Worm (Caenorhabditis elegans): ENCODE data around the gene nstp-5.

The nstp-5 gene

ce11 chrIV:12816636-12817035 lies 38.7 kb upstream of the nstp-5 start:
- TF ChIP-seq unc-39 (tag; optimal IDR thresholded peaks at IDR 0.05) (no peak), nhr-129 (tag; optimal IDR thresholded peaks at IDR 0.05) (peak; percentile 3)

ce11 chrIV:12817539-12817938 lies 37.8 kb upstream of the nstp-5 start:
- TF ChIP-seq unc-55 (GFP tag; optimal IDR thresholded peaks at IDR 0.05) (peak; percentile 61), sem-4 (tag; optimal IDR thresholded peaks at IDR 0.05) (no peak), C34F6.9 (tag; optimal IDR thresholded peaks at IDR 0.05) (peak; percentile 9), unc-39 (tag; optimal IDR thresholded peaks at IDR 0.05) (no peak)

- TF ChIP-seq lin-39 (tag; optimal IDR thresholded peaks at IDR 0.05), result no peak
- no peak for TF ChIP-seq nhr-237 (tag; optimal IDR thresholded peaks at IDR 0.05)
- TF ChIP-seq ztf-1 (GFP tag; conservative IDR thresholded peaks at IDR 0.05), result no peak
- no peak for TF ChIP-seq Y55F3AM.14 (GFP tag; optimal IDR thresholded peaks at IDR 0.05)
- no peak for TF ChIP-seq ceh-82 (tag; optimal IDR thresholded peaks at IDR 0.05)
- no peak for TF ChIP-seq nhr-11 (tag; optimal IDR thresholded peaks at IDR 0.05)
- TF ChIP-seq unc-39 (tag; optimal IDR thresholded peaks at IDR 0.05), result no peak
- no peak for TF ChIP-seq sem-4 (tag; optimal IDR thresholded peaks at IDR 0.05)
Measured at ce11 chrIV:12825304-12825703, 30.0 kb upstream of the nstp-5 start, which contains the start of gene M02B1.4. Gene M02B1.4 (minus strand): TSS chrIV:12825312.

- no peak for TF ChIP-seq ztf-11 (tag; optimal IDR thresholded peaks at IDR 0.05)
- peak; percentile 27 for TF ChIP-seq nhr-129 (tag; optimal IDR thresholded peaks at IDR 0.05)
- no peak for TF ChIP-seq ceh-82 (tag; optimal IDR thresholded peaks at IDR 0.05)
- no peak for TF ChIP-seq nhr-21 (tag; optimal IDR thresholded peaks at IDR 0.05)
- peak; percentile 50 for TF ChIP-seq unc-55 (GFP tag; optimal IDR thresholded peaks at IDR 0.05)
- peak in 1 of 2 experiments; percentile 22 for TF ChIP-seq lsy-2 (tag; optimal IDR thresholded peaks at IDR 0.05)
- peak; percentile 27 for TF ChIP-seq C34F6.9 (tag; optimal IDR thresholded peaks at IDR 0.05)
- TF ChIP-seq nhr-23 (tag; optimal IDR thresholded peaks at IDR 0.05), result no peak
- TF ChIP-seq sem-4 (tag; optimal IDR thresholded peaks at IDR 0.05), result no peak
Measured at ce11 chrIV:12830829-12831392, 24.4 kb upstream of the nstp-5 start.

ce11 chrIV:12831609-12832500 lies 23.5 kb upstream of the nstp-5 start:
- TF ChIP-seq nhr-10 (tag; optimal IDR thresholded peaks at IDR 0.05) (no peak), ama-1 (optimal IDR thresholded peaks at IDR 0.05) (no peak), F13H6.1 (tag; optimal IDR thresholded peaks at IDR 0.05) (no peak), nhr-129 (tag; optimal IDR thresholded peaks at IDR 0.05) (peak; percentile 19), Y55F3AM.14 (GFP tag; optimal IDR thresholded peaks at IDR 0.05) (no peak), unc-39 (tag; optimal IDR thresholded peaks at IDR 0.05) (no peak), ztf-11 (tag; optimal IDR thresholded peaks at IDR 0.05) (no peak), alr-1 (tag; optimal IDR thresholded peaks at IDR 0.05) (no peak), C34F6.9 (tag; optimal IDR thresholded peaks at IDR 0.05) (peak; percentile 27), nhr-12 (tag; optimal IDR thresholded peaks at IDR 0.05) (no peak), mdl-1 (tag; optimal IDR thresholded peaks at IDR 0.05) (no peak), lsy-2 (tag; optimal IDR thresholded peaks at IDR 0.05) (peak; percentile 28 to 64), unc-55 (GFP tag; optimal IDR thresholded peaks at IDR 0.05) (peak; percentile 11)

ce11 chrIV:12833698-12834416 lies 21.5 kb upstream of the nstp-5 start:
- peak; percentile 21 for TF ChIP-seq F13H6.1 (tag; optimal IDR thresholded peaks at IDR 0.05)
- TF ChIP-seq sma-3 (GFP tag; optimal IDR thresholded peaks at IDR 0.05), result no peak
- TF ChIP-seq fos-1 (tag; optimal IDR thresholded peaks at IDR 0.05), result peak; percentile 46
- TF ChIP-seq sma-9 (GFP tag; optimal IDR thresholded peaks at IDR 0.05), result peak; percentile 15
- TF ChIP-seq sma-9 (tag; optimal IDR thresholded peaks at IDR 0.05), result no peak

ce11 chrIV:12834417-12834731 lies 21.0 kb upstream of the nstp-5 start:
- no peak for TF ChIP-seq ceh-16 (tag; optimal IDR thresholded peaks at IDR 0.05)
- peak; percentile 26 for TF ChIP-seq unc-55 (GFP tag; optimal IDR thresholded peaks at IDR 0.05)
- TF ChIP-seq nhr-129 (tag; optimal IDR thresholded peaks at IDR 0.05), result peak; percentile 8
- peak in 1 of 2 experiments; percentile 29 for TF ChIP-seq lsy-2 (tag; optimal IDR thresholded peaks at IDR 0.05)
- TF ChIP-seq fos-1 (tag; optimal IDR thresholded peaks at IDR 0.05), result peak; percentile 81
- TF ChIP-seq elt-1 (tag; optimal IDR thresholded peaks at IDR 0.05), result no peak
- peak; percentile 34 for TF ChIP-seq sma-9 (GFP tag; optimal IDR thresholded peaks at IDR 0.05)
- TF ChIP-seq sma-9 (tag; optimal IDR thresholded peaks at IDR 0.05), result no peak
